Fruit fly (Drosophila melanogaster): ENCODE data around the gene Kmn1.

DNA sequence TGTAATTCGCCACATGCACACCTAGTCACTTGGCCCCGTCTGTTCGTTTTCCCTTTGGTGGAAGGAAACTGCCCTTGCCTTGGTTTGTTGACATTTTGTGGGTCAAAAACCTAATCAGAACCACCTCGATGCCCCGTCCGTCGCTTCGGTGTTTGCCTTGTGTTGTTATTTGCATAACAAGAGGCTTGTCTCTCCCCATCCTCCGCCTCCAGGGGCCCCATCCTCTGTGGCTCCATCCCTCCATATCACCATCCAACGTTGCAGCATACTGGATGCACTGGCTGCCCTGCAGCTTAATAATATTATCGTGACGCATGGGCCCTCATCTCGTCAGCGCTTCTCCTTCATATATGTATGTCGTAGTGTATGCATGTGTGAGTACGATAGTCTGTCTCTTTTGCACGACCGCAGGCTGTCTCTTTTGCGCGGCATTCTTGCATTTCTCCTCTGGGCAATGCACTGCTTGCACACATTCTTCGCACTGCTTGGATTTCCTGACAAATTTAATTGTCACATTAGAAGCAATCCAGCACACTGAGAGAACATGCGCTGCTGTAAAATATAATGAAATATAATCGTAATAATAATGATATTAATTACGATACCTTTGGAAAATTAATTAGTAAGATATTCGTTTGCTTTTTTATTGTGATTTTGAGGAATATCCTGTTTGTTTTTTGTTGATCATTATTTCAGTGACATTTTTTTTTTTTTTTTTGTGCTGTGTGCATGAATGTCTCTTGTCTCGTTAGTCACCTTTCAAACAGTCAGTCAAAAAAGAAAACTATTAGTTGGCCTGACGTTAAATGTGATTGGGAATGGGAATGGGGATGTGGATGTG is 27.9 kb downstream of the Kmn1 start:
- TF ChIP-seq psq (optimal IDR thresholded peaks at IDR 0.05) (no peak), pan (optimal IDR thresholded peaks at IDR 0.05) (no peak)

All from whole organism.